Fruit fly (Drosophila melanogaster) whole organism, prepupa: ENCODE data around the gene Or9a.

Source experiments
- CG10631 ChIP-seq: fragments of 200-800 bp; sonication (Bioruptor generic); optimal IDR thresholded peaks from 2 replicates; lab custom pipeline; 2016; ENCODE audit warnings: missing biosample characterization, missing genetic modification characterization
- CG10669 ChIP-seq: fragments of 200-800 bp; sonication (Bioruptor generic); optimal IDR thresholded peaks from 3 replicates; lab custom pipeline; 2018; ENCODE audit warnings: missing biosample characterization, mild to moderate bottlenecking, missing genetic modification characterization, moderate library complexity
- CG11294 ChIP-seq: fragments of 200-800 bp; sonication (Bioruptor generic); IDR thresholded peaks from 2 replicates; pipeline ENCODE4 v1.3.6; 2022; ENCODE audit warnings: missing biosample characterization, missing genetic modification characterization
- CG11762 ChIP-seq: fragments of 200-800 bp; sonication (Bioruptor generic); optimal IDR thresholded peaks from 3 replicates; lab custom pipeline; 2016; ENCODE audit warnings: missing biosample characterization, missing genetic modification characterization; ENCODE audit not compliant: insufficient read depth
- CG11902 ChIP-seq: fragments of 200-800 bp; sonication (Bioruptor generic); optimal IDR thresholded peaks from 3 replicates; lab custom pipeline; 2016; ENCODE audit warnings: missing biosample characterization, missing genetic modification characterization
- CG15336 ChIP-seq: fragments of 200-800 bp; sonication (Bioruptor generic); IDR thresholded peaks from 2 replicates; pipeline ENCODE4 v1.3.6; 2022; ENCODE audit warnings: missing biosample characterization, missing genetic modification characterization
- CG16779 ChIP-seq: fragments of 200-800 bp; sonication (Bioruptor generic); optimal IDR thresholded peaks from 3 replicates; lab custom pipeline; 2017; ENCODE audit warnings: missing biosample characterization, mild to moderate bottlenecking, missing genetic modification characterization
- CG3032 ChIP-seq: fragments of 200-800 bp; optimal IDR thresholded peaks from 2 replicates; lab custom pipeline; 2019; ENCODE audit warnings: missing biosample characterization, mild to moderate bottlenecking, missing genetic modification characterization, moderate library complexity
- CG31627 ChIP-seq: fragments of 200-800 bp; sonication (Bioruptor generic); optimal IDR thresholded peaks from 3 replicates; lab custom pipeline; 2016; ENCODE audit warnings: missing biosample characterization, missing genetic modification characterization
- CG32006 ChIP-seq: fragments of 200-800 bp; sonication (Bioruptor generic); optimal IDR thresholded peaks from 3 replicates; lab custom pipeline; 2017; ENCODE audit warnings: missing biosample characterization, mild to moderate bottlenecking, missing genetic modification characterization
- CG34406 ChIP-seq: fragments of 200-800 bp; sonication (Bioruptor generic); optimal IDR thresholded peaks from 3 replicates; lab custom pipeline; 2016; ENCODE audit warnings: missing biosample characterization, missing genetic modification characterization
- CG3919 ChIP-seq: fragments of 200-800 bp; sonication (Bioruptor generic); optimal IDR thresholded peaks from 3 replicates; lab custom pipeline; 2016; ENCODE audit warnings: missing biosample characterization, missing genetic modification characterization
- CG4318 ChIP-seq: fragments of 200-800 bp; sonication (Bioruptor generic); optimal IDR thresholded peaks from 3 replicates; lab custom pipeline; 2017; ENCODE audit warnings: missing biosample characterization, mild to moderate bottlenecking, missing genetic modification characterization
- CG6276 ChIP-seq: fragments of 200-800 bp; sonication (Bioruptor generic); optimal IDR thresholded peaks from 2 replicates; lab custom pipeline; 2017; ENCODE audit warnings: missing biosample characterization, mild to moderate bottlenecking, missing genetic modification characterization
- CG6792 ChIP-seq: fragments of 200-800 bp; sonication (Bioruptor generic); optimal IDR thresholded peaks from 3 replicates; lab custom pipeline; 2016; ENCODE audit warnings: missing biosample characterization, missing genetic modification characterization
- CG6808 ChIP-seq: fragments of 200-800 bp; sonication (Bioruptor generic); optimal IDR thresholded peaks from 3 replicates; lab custom pipeline; 2017; ENCODE audit warnings: missing biosample characterization, missing genetic modification characterization, mild to moderate bottlenecking, moderate library complexity, missing genetic modification reagents
- CG6854 ChIP-seq: fragments of 200-800 bp; sonication (Bioruptor generic); optimal IDR thresholded peaks from 2 replicates; lab custom pipeline; 2017; ENCODE audit warnings: missing biosample characterization, mild to moderate bottlenecking, missing genetic modification characterization
- CG8119 ChIP-seq: fragments of 200-800 bp; sonication (Bioruptor generic); IDR thresholded peaks from 3 replicates; pipeline ENCODE4 v1.3.6; 2022; ENCODE audit warnings: missing biosample characterization, missing genetic modification characterization
- CG8319 ChIP-seq: fragments of 200-800 bp; sonication (Bioruptor generic); optimal IDR thresholded peaks from 3 replicates; lab custom pipeline; 2016; ENCODE audit warnings: missing biosample characterization, missing genetic modification characterization
- CG8632 ChIP-seq: fragments of 200-800 bp; sonication (Bioruptor generic); optimal IDR thresholded peaks from 3 replicates; lab custom pipeline; 2016; ENCODE audit warnings: missing biosample characterization, missing genetic modification characterization
- Eip75B ChIP-seq: fragments of 200-800 bp; sonication (Bioruptor generic); optimal IDR thresholded peaks from 3 replicates; lab custom pipeline; 2016; ENCODE audit warnings: missing biosample characterization, missing genetic modification characterization
- Eip93F ChIP-seq: fragments of 200-800 bp; sonication (Bioruptor generic); optimal IDR thresholded peaks from 2 replicates; lab custom pipeline; 2016; ENCODE audit warnings: missing biosample characterization, mild to moderate bottlenecking, missing genetic modification characterization
- Ets96B ChIP-seq: fragments of 200-800 bp; optimal IDR thresholded peaks from 2 replicates; lab custom pipeline; 2019; ENCODE audit warnings: missing biosample characterization, mild to moderate bottlenecking, missing genetic modification characterization, moderate library complexity
- Gug ChIP-seq: fragments of 200-800 bp; sonication (Bioruptor generic); IDR thresholded peaks from 2 replicates; pipeline ENCODE4 v1.3.6; 2022; ENCODE audit warnings: missing biosample characterization, missing genetic modification characterization
- Hr39 ChIP-seq: fragments of 200-800 bp; sonication (Bioruptor generic); optimal IDR thresholded peaks from 2 replicates; lab custom pipeline; 2016; ENCODE audit warnings: missing biosample characterization, missing genetic modification characterization
- Hr4 ChIP-seq: fragments of 200-800 bp; sonication (Bioruptor generic); optimal IDR thresholded peaks from 3 replicates; lab custom pipeline; 2016; ENCODE audit warnings: missing biosample characterization, missing genetic modification characterization
- Lpt ChIP-seq: fragments of 200-800 bp; sonication (Bioruptor generic); optimal IDR thresholded peaks from 3 replicates; lab custom pipeline; 2016; ENCODE audit warnings: missing biosample characterization, missing genetic modification characterization
- Met ChIP-seq: fragments of 200-800 bp; sonication (Bioruptor generic); optimal IDR thresholded peaks from 3 replicates; lab custom pipeline; 2016; ENCODE audit warnings: missing biosample characterization, missing genetic modification characterization
- OdsH ChIP-seq: fragments of 200-800 bp; sonication (Bioruptor generic); optimal IDR thresholded peaks from 3 replicates; lab custom pipeline; 2016; ENCODE audit warnings: missing biosample characterization, missing genetic modification characterization
- Smox ChIP-seq: fragments of 200-800 bp; sonication (Bioruptor generic); optimal IDR thresholded peaks from 3 replicates; lab custom pipeline; 2016; ENCODE audit warnings: missing biosample characterization, missing genetic modification characterization
- Sox14 ChIP-seq: fragments of 200-800 bp; sonication (Bioruptor generic); optimal IDR thresholded peaks from 3 replicates; lab custom pipeline; 2016; ENCODE audit warnings: missing biosample characterization, missing genetic modification characterization
- Sox15 ChIP-seq: fragments of 200-800 bp; sonication (Bioruptor generic); optimal IDR thresholded peaks from 3 replicates; lab custom pipeline; 2016; ENCODE audit warnings: missing biosample characterization, missing genetic modification characterization
- achi ChIP-seq: fragments of 200-800 bp; sonication (Bioruptor generic); optimal IDR thresholded peaks from 3 replicates; lab custom pipeline; 2016; ENCODE audit warnings: missing biosample characterization, missing genetic modification characterization
- acj6 ChIP-seq: fragments of 200-800 bp; sonication (Bioruptor generic); optimal IDR thresholded peaks from 3 replicates; lab custom pipeline; 2016; ENCODE audit warnings: missing biosample characterization, missing genetic modification characterization
- cyc ChIP-seq: fragments of 200-800 bp; sonication (Bioruptor generic); optimal IDR thresholded peaks from 3 replicates; lab custom pipeline; 2016; ENCODE audit warnings: missing biosample characterization, missing genetic modification characterization
- dac ChIP-seq: fragments of 200-800 bp; sonication (Bioruptor generic); optimal IDR thresholded peaks from 2 replicates; lab custom pipeline; 2017; ENCODE audit warnings: missing biosample characterization, mild to moderate bottlenecking, missing genetic modification characterization
- eg ChIP-seq: fragments of 200-800 bp; sonication (Bioruptor generic); IDR thresholded peaks from 3 replicates; pipeline ENCODE4 v1.3.6; 2022; ENCODE audit warnings: missing biosample characterization, missing genetic modification characterization
- esn ChIP-seq: fragments of 200-800 bp; sonication (Bioruptor generic); optimal IDR thresholded peaks from 2 replicates; lab custom pipeline; 2016; ENCODE audit warnings: missing biosample characterization, mild to moderate bottlenecking, missing genetic modification characterization, moderate library complexity
- fd59A ChIP-seq: fragments of 200-800 bp; sonication (Bioruptor generic); optimal IDR thresholded peaks from 2 replicates; lab custom pipeline; 2017; ENCODE audit warnings: missing biosample characterization, mild to moderate bottlenecking, missing genetic modification characterization, missing genetic modification reagents
- fd85E ChIP-seq: fragments of 200-800 bp; sonication (Bioruptor generic); optimal IDR thresholded peaks from 3 replicates; lab custom pipeline; 2016; ENCODE audit warnings: missing biosample characterization, missing genetic modification characterization
- fkh ChIP-seq: fragments of 200-800 bp; sonication (Bioruptor generic); optimal IDR thresholded peaks from 3 replicates; lab custom pipeline; 2017; ENCODE audit warnings: missing biosample characterization, mild to moderate bottlenecking, missing genetic modification characterization, moderate library complexity
- lz ChIP-seq: fragments of 200-800 bp; sonication (Bioruptor generic); optimal IDR thresholded peaks from 3 replicates; lab custom pipeline; 2016; ENCODE audit warnings: missing biosample characterization, missing genetic modification characterization
- net ChIP-seq: fragments of 200-800 bp; sonication (Bioruptor generic); optimal IDR thresholded peaks from 3 replicates; lab custom pipeline; 2016; ENCODE audit warnings: missing biosample characterization, missing genetic modification characterization
- pdm3 ChIP-seq: fragments of 200-800 bp; sonication (Bioruptor generic); optimal IDR thresholded peaks from 3 replicates; lab custom pipeline; 2016; ENCODE audit warnings: missing biosample characterization, missing genetic modification characterization
- spab ChIP-seq: fragments of 200-800 bp; sonication (Bioruptor generic); optimal IDR thresholded peaks from 2 replicates; lab custom pipeline; 2017; ENCODE audit warnings: missing biosample characterization, mild to moderate bottlenecking, missing genetic modification characterization, missing genetic modification reagents
- ss ChIP-seq, 2 experiments: fragments of 200-800 bp; sonication (Bioruptor generic); optimal IDR thresholded peaks; 2 replicates in 1 of 2; 3 replicates in 1 of 2; lab custom pipeline; 2017 to 2018; ENCODE audit warnings: mild to moderate bottlenecking in 2 of 2, missing biosample characterization in 2 of 2, missing genetic modification characterization in 2 of 2, moderate library complexity in 1 of 2
- svp ChIP-seq: fragments of 200-800 bp; sonication (Bioruptor generic); peaks from one replicate; lab custom pipeline; 2016; ENCODE audit warnings: missing biosample characterization, missing genetic modification characterization
- topi ChIP-seq: fragments of 200-800 bp; sonication (Bioruptor generic); optimal IDR thresholded peaks from 3 replicates; lab custom pipeline; 2016; ENCODE audit warnings: missing biosample characterization, missing genetic modification characterization
- vri ChIP-seq: fragments of 200-800 bp; sonication (Bioruptor generic); optimal IDR thresholded peaks from 3 replicates; lab custom pipeline; 2016; ENCODE audit warnings: missing biosample characterization, mild to moderate bottlenecking, missing genetic modification characterization

Gene Or9a

DNA sequence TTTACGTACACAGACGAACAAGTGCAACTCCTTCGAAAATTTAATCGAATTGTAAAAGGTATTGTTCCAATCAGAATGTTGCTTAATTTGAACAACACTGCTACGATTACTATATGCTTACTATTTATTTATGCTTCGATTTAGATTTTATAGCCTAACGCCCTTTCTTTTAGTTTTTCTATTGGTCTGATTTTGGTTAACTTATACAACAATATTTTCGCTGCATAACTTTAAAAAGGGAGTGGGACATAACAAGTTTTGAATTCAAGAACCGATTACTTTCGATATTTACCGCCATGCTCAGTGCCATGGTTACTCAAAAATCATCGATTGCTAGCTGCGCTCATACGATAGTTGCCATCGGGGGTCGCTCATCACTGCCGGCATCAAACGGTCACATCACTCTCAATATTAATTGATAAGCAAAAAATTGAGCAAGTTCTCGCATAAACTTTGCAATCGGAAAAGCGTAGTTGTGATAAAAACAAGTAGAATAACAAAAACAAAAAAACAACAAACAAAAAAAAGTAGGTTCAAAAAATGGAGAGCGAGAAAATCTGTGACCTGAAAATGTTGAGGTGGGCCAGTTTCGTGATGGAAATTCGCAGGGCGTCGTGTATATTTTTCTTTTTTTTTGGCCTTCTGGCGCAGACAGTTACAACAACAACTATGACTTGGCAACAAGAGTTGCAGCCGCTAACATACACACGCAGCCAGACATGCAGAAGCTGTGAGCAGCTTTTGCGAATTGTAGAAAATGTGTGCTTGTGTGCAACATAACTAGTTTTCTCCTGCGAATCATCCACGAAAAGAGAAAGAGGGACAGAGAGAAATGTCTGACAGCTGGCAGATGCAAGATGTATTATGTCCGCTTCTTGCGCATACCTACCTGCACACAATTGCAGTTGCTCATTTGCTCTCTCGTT lies 19.2 kb upstream of the Or9a start, which contains the start of the genes CG2887 and PPP4R2r (continued):
- no peak for TF ChIP-seq CG16779

DNA sequence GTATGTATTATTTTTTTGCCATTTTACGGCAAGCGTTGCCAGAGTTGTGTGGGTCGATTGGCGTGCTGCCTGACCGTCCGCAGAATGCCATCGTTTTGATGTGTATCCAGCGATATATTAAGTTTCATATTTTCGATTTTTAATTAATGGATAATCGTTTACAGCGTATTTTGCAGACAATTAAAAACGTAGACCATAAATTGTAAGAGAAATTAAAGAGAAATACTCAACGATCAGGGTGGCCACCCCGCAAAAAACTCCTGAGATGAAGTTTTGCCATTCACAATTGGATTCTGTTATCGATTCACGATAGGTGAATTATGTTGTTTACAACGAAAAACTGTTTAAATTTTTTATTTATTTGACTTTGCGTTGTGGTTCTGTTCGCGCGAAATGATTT lies 15.1 kb upstream of the Or9a start, which contains the start of gene nocte:
Gene nocte (minus strand): TSS at position 51 of the 400 bp plus-strand sequence.
- TF ChIP-seq CG4318 (GFP tag; lab: Kevin White, UChicago) (no peak), Eip93F (GFP tag; lab: Kevin White, UChicago) (no peak), vri (GFP tag; lab: Kevin White, UChicago) (no peak), esn (GFP tag; lab: Kevin White, UChicago) (peak; percentile 22), svp (GFP tag; lab: Kevin White, UChicago) (peak; percentile 76), CG10669 (GFP tag; lab: Kevin White, UChicago) (no peak), fd85E (GFP tag; lab: Kevin White, UChicago) (no peak), fd59A (no peak), Hr4 (GFP tag; lab: Kevin White, UChicago) (no peak), fkh (GFP tag; lab: Kevin White, UChicago) (no peak), Sox15 (no peak), CG8119 (GFP tag; lab: Robert Waterston, UW) (no peak), CG31627 (GFP tag; lab: Kevin White, UChicago) (peak; percentile 19), CG16779 (no peak), Eip75B (GFP tag; lab: Kevin White, UChicago) (no peak), eg (GFP tag; lab: Robert Waterston, UW) (no peak), Lpt (no peak), CG6276 (no peak), Sox14 (GFP tag; lab: Kevin White, UChicago) (no peak), Hr39 (GFP tag; lab: Kevin White, UChicago) (peak; percentile 18), CG3919 (GFP tag; lab: Kevin White, UChicago) (no peak), OdsH (GFP tag; lab: Kevin White, UChicago) (no peak), cyc (peak; percentile 28), Gug (no peak), Met (no peak), acj6 (no peak), net (no peak), CG8632 (GFP tag; lab: Kevin White, UChicago) (no peak), lz (no peak), CG11902 (GFP tag; lab: Kevin White, UChicago) (no peak), CG34406 (no peak), topi (GFP tag; lab: Kevin White, UChicago) (no peak), ss (GFP tag; optimal IDR thresholded peaks at IDR 0.05; lab: Kevin White, UChicago) (no peak), CG6792 (GFP tag; lab: Kevin White, UChicago) (no peak), spab (GFP tag; lab: Kevin White, UChicago) (no peak), Ets96B (tag; lab: Kevin White, UChicago) (no peak), CG8319 (no peak), CG6808 (GFP tag; lab: Kevin White, UChicago) (no peak), CG15336 (GFP tag; lab: Robert Waterston, UW) (no peak), CG11762 (GFP tag; lab: Kevin White, UChicago) (no peak), Smox (no peak), dac (GFP tag; lab: Kevin White, UChicago) (no peak), achi (GFP tag; lab: Kevin White, UChicago) (no peak), CG10631 (GFP tag; lab: Kevin White, UChicago) (peak; percentile 11), CG11294 (GFP tag; lab: Robert Waterston, UW) (no peak), pdm3 (GFP tag; lab: Kevin White, UChicago) (no peak), CG32006 (GFP tag; lab: Kevin White, UChicago) (no peak), CG6854 (GFP tag; lab: Kevin White, UChicago) (no peak), CG3032 (tag; lab: Kevin White, UChicago) (no peak)
